Fruit fly (Drosophila melanogaster): Measurements from ENCODE around the gene kuz.
A peak's percentile ranks its signal among the peaks of the same experiment; 100 is the strongest.

Gene kuz

dm6 chr2L:13548786-13549780 is 856 bp upstream of the kuz start, which contains the start of gene B4 (continued):
- TF ChIP-seq chif (GFP tag; optimal IDR thresholded peaks at IDR 0.05) (no peak), pros (GFP tag; optimal IDR thresholded peaks at IDR 0.05) (peak; percentile 54), NK7.1 (GFP tag; optimal IDR thresholded peaks at IDR 0.05) (peak; percentile 2), Mad (GFP tag; optimal IDR thresholded peaks at IDR 0.05) (no peak), HLHmδ (GFP tag; optimal IDR thresholded peaks at IDR 0.05) (peak; percentile 95), CG4360 (GFP tag; IDR thresholded peaks at IDR 0.05) (peak; percentile 46; the same call in 1 of the 2 replicates), Med (GFP tag) (peak; percentile 95), CG2202 (tag; optimal IDR thresholded peaks at IDR 0.05) (peak; percentile 4), gsb-n (tag; optimal IDR thresholded peaks at IDR 0.05) (peak; percentile 6), C15 (GFP tag; IDR thresholded peaks at IDR 0.05) (no peak), NC2α (GFP tag; optimal IDR thresholded peaks at IDR 0.05) (no peak), CG4424 (GFP tag; optimal IDR thresholded peaks at IDR 0.05) (no peak), dimm (GFP tag; IDR thresholded peaks at IDR 0.05) (no peak), CG15073 (GFP tag; optimal IDR thresholded peaks at IDR 0.05) (no peak), tna (GFP tag; IDR thresholded peaks at IDR 0.05; ENCODE audit: partially characterized antibody) (peak; percentile 38; the same call in 1 of the 2 replicates), CG10147 (GFP tag; optimal IDR thresholded peaks at IDR 0.05) (no peak), CG10543 (GFP tag; optimal IDR thresholded peaks at IDR 0.05) (peak; percentile 85), zen (tag; optimal IDR thresholded peaks at IDR 0.05) (no peak), ara (GFP tag; IDR thresholded peaks at IDR 0.05) (no peak), CG6654 (GFP tag; optimal IDR thresholded peaks at IDR 0.05) (no peak), Drgx (GFP tag; IDR thresholded peaks at IDR 0.05) (peak; percentile 66), unpg (GFP tag; optimal IDR thresholded peaks at IDR 0.05) (peak; percentile 49), CG2120 (GFP tag; optimal IDR thresholded peaks at IDR 0.05) (peak; percentile 3), CG17361 (GFP tag; IDR thresholded peaks at IDR 0.05) (no peak), lov (optimal IDR thresholded peaks at IDR 0.05) (no peak), lov (GFP tag; IDR thresholded peaks at IDR 0.05) (no peak; the same call in 2 of the 3 replicates), HmgZ (tag; optimal IDR thresholded peaks at IDR 0.05) (peak; percentile 12), Nf-YB (GFP tag; optimal IDR thresholded peaks at IDR 0.05) (no peak), al (GFP tag; IDR thresholded peaks at IDR 0.05) (no peak), Side (GFP tag; optimal IDR thresholded peaks at IDR 0.05) (peak; percentile 66), Hmr (GFP tag; optimal IDR thresholded peaks at IDR 0.05) (peak; percentile 65), onecut (GFP tag; IDR thresholded peaks at IDR 0.05) (peak; percentile 37), Doc3 (GFP tag; IDR thresholded peaks at IDR 0.05; ENCODE audit: partially characterized antibody) (no peak), CG3163 (GFP tag; optimal IDR thresholded peaks at IDR 0.05) (no peak), Hsf (GFP tag; optimal IDR thresholded peaks at IDR 0.05) (no peak), Bgb (GFP tag; IDR thresholded peaks at IDR 0.05; ENCODE audit: partially characterized antibody) (peak; percentile 67), CG11723 (GFP tag; optimal IDR thresholded peaks at IDR 0.05) (peak; percentile 3), CG31224 (GFP tag; IDR thresholded peaks at IDR 0.05) (peak; percentile 46; the same call in 1 of the 2 replicates), knrl (GFP tag; IDR thresholded peaks at IDR 0.05; ENCODE audit: partially characterized antibody) (0 out of 3 replicates have a peak, but pooled peaks have one; percentile 31), TFAM (GFP tag; optimal IDR thresholded peaks at IDR 0.05) (no peak), CG4404 (GFP tag; IDR thresholded peaks at IDR 0.05) (no peak), bbx (GFP tag; IDR thresholded peaks at IDR 0.05; ENCODE audit: partially characterized antibody) (peak; percentile 66), sc (optimal IDR thresholded peaks at IDR 0.05) (no peak), sc (GFP tag; optimal IDR thresholded peaks at IDR 0.05) (no peak), Ssrp (tag; optimal IDR thresholded peaks at IDR 0.05) (no peak), toy (GFP tag; IDR thresholded peaks at IDR 0.05) (no peak), CG9215 (GFP tag; IDR thresholded peaks at IDR 0.05) (no peak), YL-1 (GFP tag; optimal IDR thresholded peaks at IDR 0.05) (peak; percentile 11), Gug (GFP tag; IDR thresholded peaks at IDR 0.05) (peak; percentile 27; the same call in 1 of the 4 replicates)
